Worm (Caenorhabditis elegans): Measurements from ENCODE around the gene tag-124.

Gene tag-124

DNA sequence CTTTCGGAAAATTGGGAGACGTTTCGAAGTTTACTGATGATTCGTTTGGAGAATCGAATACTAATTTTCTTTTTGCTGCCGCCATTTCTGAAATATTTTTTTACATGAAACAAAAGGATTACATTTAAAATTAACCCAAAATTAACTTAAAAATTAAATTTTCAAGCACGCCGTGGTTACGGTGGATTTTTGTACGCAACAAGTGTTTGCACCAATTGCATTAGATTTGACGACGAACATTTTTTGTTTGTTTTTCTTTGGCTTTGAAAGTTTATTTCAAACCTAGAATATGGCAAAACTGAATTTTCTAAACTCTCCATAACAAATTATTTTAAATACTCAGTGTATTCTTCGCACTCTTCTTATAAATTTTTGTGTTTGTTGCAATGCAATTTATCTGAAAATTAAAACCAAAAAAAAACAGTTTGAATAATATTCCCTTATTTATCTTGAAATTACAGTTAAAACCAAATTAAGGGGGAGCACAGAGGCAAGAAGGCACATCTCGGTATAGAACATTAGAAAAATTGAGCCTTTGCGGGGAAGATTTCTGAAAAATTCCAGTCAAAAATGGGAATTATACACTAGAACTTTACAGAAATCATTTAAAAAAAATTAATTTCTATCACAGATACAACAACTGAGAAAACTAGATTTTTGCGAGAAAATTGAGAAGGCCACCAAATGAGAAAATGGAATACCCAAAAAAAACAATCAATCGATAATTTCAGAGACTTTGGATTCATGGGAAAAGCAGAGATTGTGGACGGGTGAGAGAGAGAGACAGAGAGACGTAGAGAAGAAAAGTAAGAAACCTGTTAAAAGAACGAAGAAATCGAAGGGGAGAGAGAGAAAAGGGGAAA lies 26.2 kb downstream of the tag-124 start, which contains the start of gene hal-3 (continued):
- TF ChIP-seq dpl-1 (GFP tag; optimal IDR thresholded peaks at IDR 0.05) (no peak), dve-1 (tag; optimal IDR thresholded peaks at IDR 0.05; ENCODE audit: insufficient read depth) (no peak), egl-43 (GFP tag; IDR thresholded peaks at IDR 0.05) (0 out of 2 replicates have a peak, but pooled peaks have one; percentile 9), ceh-20 (GFP tag; IDR thresholded peaks at IDR 0.05) (no peak), nhr-42 (GFP tag; IDR thresholded peaks at IDR 0.05) (no peak), sdz-12 (GFP tag; optimal IDR thresholded peaks at IDR 0.05) (peak; percentile 18), arid-1 (GFP tag; conservative IDR thresholded peaks at IDR 0.05) (peak; percentile 47; the same call in 1 of the 2 replicates), dmd-8 (GFP tag; IDR thresholded peaks at IDR 0.05) (0 out of 2 replicates have a peak, but pooled peaks have one; percentile 14), zfp-3 (GFP tag; conservative IDR thresholded peaks at IDR 0.05) (peak; percentile 80), ZK546.5 (tag; optimal IDR thresholded peaks at IDR 0.05) (no peak), fos-1 (tag; optimal IDR thresholded peaks at IDR 0.05) (no peak), mxl-3 (GFP tag; optimal IDR thresholded peaks at IDR 0.05) (no peak), egl-27 (tag; optimal IDR thresholded peaks at IDR 0.05) (no peak), snpc-1.2 (GFP tag; IDR thresholded peaks at IDR 0.05) (no peak), vab-7 (GFP tag; IDR thresholded peaks at IDR 0.05) (no peak), mdt-29 (GFP tag; IDR thresholded peaks at IDR 0.05) (peak; percentile 39; the same call in 1 of the 2 replicates), rbr-2 (tag; optimal IDR thresholded peaks at IDR 0.05) (no peak), skn-1 (tag; optimal IDR thresholded peaks at IDR 0.05) (no peak), D1046.2 (GFP tag; IDR thresholded peaks at IDR 0.05) (no peak), daf-19 (GFP tag; conservative IDR thresholded peaks at IDR 0.05) (no peak), lin-39 (tag; optimal IDR thresholded peaks at IDR 0.05) (no peak), pha-4 (GFP tag; IDR thresholded peaks at IDR 0.05) (peak; percentile 42), pha-4 (tag; optimal IDR thresholded peaks at IDR 0.05) (no peak), ztf-11 (tag; optimal IDR thresholded peaks at IDR 0.05) (no peak), duxl-1 (tag; optimal IDR thresholded peaks at IDR 0.05; ENCODE audit: poor library complexity) (peak; percentile 38), php-3 (GFP tag; IDR thresholded peaks at IDR 0.05) (no peak), ama-1 (optimal IDR thresholded peaks at IDR 0.05) (peak; percentile 47), T26A8.4 (GFP tag; IDR thresholded peaks at IDR 0.05) (peak; percentile 39; the same call in 1 of the 2 replicates), unc-62 (GFP tag; optimal IDR thresholded peaks at IDR 0.05 in 1 of 2) (peak in 1 of 2 experiments; percentile 81), unc-62 (tag; optimal IDR thresholded peaks at IDR 0.05) (no peak), zip-11 (GFP tag; IDR thresholded peaks at IDR 0.05) (no peak), zag-1 (tag; optimal IDR thresholded peaks at IDR 0.05) (no peak), Y75B8A.6 (GFP tag; IDR thresholded peaks at IDR 0.05) (no peak), nhr-76 (tag; optimal IDR thresholded peaks at IDR 0.05) (no peak), F10B5.3 (tag; optimal IDR thresholded peaks at IDR 0.05) (peak; percentile 25)

DNA sequence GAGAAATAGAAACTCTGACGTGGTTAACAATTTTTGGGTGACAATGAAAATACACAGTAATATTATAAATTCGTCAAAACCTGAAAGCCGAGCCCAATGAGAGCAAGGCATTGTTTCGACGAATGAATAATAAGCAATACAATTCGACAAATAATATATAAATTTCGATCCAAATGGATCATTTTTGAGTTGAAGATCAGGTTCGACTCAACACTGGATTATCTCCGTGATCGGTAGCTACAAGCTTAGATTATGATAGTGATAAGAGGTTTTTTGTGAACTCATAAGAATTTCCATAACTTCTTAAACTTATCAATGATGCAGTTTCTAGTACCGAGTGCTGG lies 26.8 kb downstream of the tag-124 start:
- no peak for TF ChIP-seq lsy-2 (tag; optimal IDR thresholded peaks at IDR 0.05)
- no peak for TF ChIP-seq daf-8 (GFP tag; IDR thresholded peaks at IDR 0.05)
- no peak for TF ChIP-seq vab-7 (GFP tag; IDR thresholded peaks at IDR 0.05)
- TF ChIP-seq dmd-6 (GFP tag; IDR thresholded peaks at IDR 0.05), result peak; percentile 19; the same call in 1 of the 2 replicates
- no peak for TF ChIP-seq lin-29 (GFP tag; IDR thresholded peaks at IDR 0.05)
- TF ChIP-seq Y75B8A.6 (GFP tag; IDR thresholded peaks at IDR 0.05), result no peak
- peak; percentile 27 for TF ChIP-seq fos-1 (tag; optimal IDR thresholded peaks at IDR 0.05)
- TF ChIP-seq T20F7.1 (GFP tag; optimal IDR thresholded peaks at IDR 0.05), result no peak
- peak; percentile 10 for TF ChIP-seq duxl-1 (tag; optimal IDR thresholded peaks at IDR 0.05; ENCODE audit: poor library complexity)
- TF ChIP-seq mxl-2 (GFP tag; conservative IDR thresholded peaks at IDR 0.05), result no peak
- TF ChIP-seq dmd-8 (GFP tag; IDR thresholded peaks at IDR 0.05), result no peak
- no peak for TF ChIP-seq mxl-3 (GFP tag; optimal IDR thresholded peaks at IDR 0.05)
- no peak for TF ChIP-seq nhr-111 (GFP tag; optimal IDR thresholded peaks at IDR 0.05)
- peak; percentile 12 for TF ChIP-seq lin-15B (tag; optimal IDR thresholded peaks at IDR 0.05)
- TF ChIP-seq ceh-44 (GFP tag; IDR thresholded peaks at IDR 0.05), result 0 out of 2 replicates have a peak, but pooled peaks have one; percentile 7
- TF ChIP-seq pqm-1 (tag; optimal IDR thresholded peaks at IDR 0.05), result no peak
- TF ChIP-seq aha-1 (tag), result peak; percentile 76

Measured in whole organism, L4 larva.